Fruit fly (Drosophila melanogaster) whole organism, adult: ENCODE measurements around the gene IscU.

ENCODE experiments used
- CG11617 ChIP-seq: fragments of 200-800 bp; sonication (Bioruptor generic); optimal IDR thresholded peaks from 2 replicates; lab custom pipeline; 2017; ENCODE audit warnings: mild to moderate bottlenecking, missing biosample characterization, missing genetic modification reagents, missing genetic modification characterization
- CG12768 ChIP-seq: fragments of 200-800 bp; sonication (Bioruptor generic); optimal IDR thresholded peaks from 2 replicates; lab custom pipeline; 2017; ENCODE audit warnings: missing biosample characterization, missing genetic modification characterization, mild to moderate bottlenecking, moderate library complexity, missing genetic modification reagents
- CG14711 ChIP-seq: fragments of 200-800 bp; sonication (Bioruptor generic); optimal IDR thresholded peaks from 2 replicates; lab custom pipeline; 2018; ENCODE audit warnings: missing biosample characterization, mild to moderate bottlenecking, missing genetic modification characterization, moderate library complexity
- CG1620 ChIP-seq: fragments of 200-800 bp; sonication (Bioruptor generic); optimal IDR thresholded peaks from 2 replicates; lab custom pipeline; 2016; ENCODE audit warnings: missing biosample characterization, missing genetic modification characterization
- CG33017 ChIP-seq: fragments of 200-800 bp; sonication (Bioruptor generic); optimal IDR thresholded peaks from 2 replicates; lab custom pipeline; 2018; ENCODE audit warnings: missing biosample characterization, mild to moderate bottlenecking, missing genetic modification characterization, moderate library complexity
- CG5204 ChIP-seq: fragments of 200-800 bp; sonication (Bioruptor generic); optimal IDR thresholded peaks from 2 replicates; lab custom pipeline; 2016; ENCODE audit warnings: missing biosample characterization, missing genetic modification characterization
- CG7045 ChIP-seq: fragments of 200-800 bp; sonication (Bioruptor generic); optimal IDR thresholded peaks from 2 replicates; lab custom pipeline; 2017; ENCODE audit warnings: missing biosample characterization, mild to moderate bottlenecking, missing genetic modification characterization
- CG7101 ChIP-seq: fragments of 200-800 bp; sonication (Bioruptor generic); optimal IDR thresholded peaks from 2 replicates; lab custom pipeline; 2018; ENCODE audit warnings: missing biosample characterization, mild to moderate bottlenecking, missing genetic modification characterization, moderate library complexity
- Clk ChIP-seq: fragments of 200-800 bp; sonication (Bioruptor generic); optimal IDR thresholded peaks from 2 replicates; lab custom pipeline; 2017; ENCODE audit warnings: missing biosample characterization, missing genetic modification characterization
- Crg-1 ChIP-seq: fragments of 200-800 bp; sonication (Bioruptor generic); optimal IDR thresholded peaks from 2 replicates; lab custom pipeline; 2016; ENCODE audit warnings: missing biosample characterization, missing genetic modification characterization
- Hr96 ChIP-seq: fragments of 200-800 bp; sonication (Bioruptor generic); optimal IDR thresholded peaks from 2 replicates; lab custom pipeline; 2016; ENCODE audit warnings: missing biosample characterization, missing genetic modification characterization
- Mnt ChIP-seq: fragments of 200-800 bp; sonication (Bioruptor generic); optimal IDR thresholded peaks from 2 replicates; lab custom pipeline; 2016; ENCODE audit warnings: missing biosample characterization, mild to moderate bottlenecking, missing genetic modification characterization
- bab1 ChIP-seq: fragments of 200-800 bp; sonication (Bioruptor generic); optimal IDR thresholded peaks from 3 replicates; lab custom pipeline; 2019; ENCODE audit warnings: missing biosample characterization, mild to moderate bottlenecking, missing genetic modification characterization, moderate library complexity
- cic ChIP-seq: fragments of 200-800 bp; sonication (Bioruptor generic); optimal IDR thresholded peaks from 2 replicates; lab custom pipeline; 2017; ENCODE audit warnings: missing biosample characterization, mild to moderate bottlenecking, missing genetic modification characterization, moderate library complexity
- cnc ChIP-seq, 2 experiments: fragments of >200 bp; optimal IDR thresholded peaks; 2 replicates each; lab custom pipeline; 2017
- kay ChIP-seq: fragments of 200-800 bp; sonication (Bioruptor generic); peaks from one replicate; lab custom pipeline; 2016; ENCODE audit warnings: missing biosample characterization, missing genetic modification characterization, borderline replicate concordance
- ovo ChIP-seq: fragments of 200-800 bp; sonication (Bioruptor generic); optimal IDR thresholded peaks from 2 replicates; lab custom pipeline; 2016; ENCODE audit warnings: missing biosample characterization, missing genetic modification characterization
- pad ChIP-seq: fragments of 200-800 bp; sonication (Bioruptor generic); optimal IDR thresholded peaks from 3 replicates; lab custom pipeline; 2017; ENCODE audit warnings: missing biosample characterization, missing genetic modification characterization, mild to moderate bottlenecking, moderate library complexity, missing genetic modification reagents
- tj ChIP-seq: fragments of 200-800 bp; sonication (Bioruptor generic); optimal IDR thresholded peaks from 3 replicates; lab custom pipeline; 2017; ENCODE audit warnings: missing biosample characterization, mild to moderate bottlenecking, missing genetic modification characterization, moderate library complexity
- toe ChIP-seq: fragments of 200-800 bp; sonication (Bioruptor generic); optimal IDR thresholded peaks from 2 replicates; lab custom pipeline; 2016; ENCODE audit warnings: missing biosample characterization, missing genetic modification characterization

The IscU gene

DNA sequence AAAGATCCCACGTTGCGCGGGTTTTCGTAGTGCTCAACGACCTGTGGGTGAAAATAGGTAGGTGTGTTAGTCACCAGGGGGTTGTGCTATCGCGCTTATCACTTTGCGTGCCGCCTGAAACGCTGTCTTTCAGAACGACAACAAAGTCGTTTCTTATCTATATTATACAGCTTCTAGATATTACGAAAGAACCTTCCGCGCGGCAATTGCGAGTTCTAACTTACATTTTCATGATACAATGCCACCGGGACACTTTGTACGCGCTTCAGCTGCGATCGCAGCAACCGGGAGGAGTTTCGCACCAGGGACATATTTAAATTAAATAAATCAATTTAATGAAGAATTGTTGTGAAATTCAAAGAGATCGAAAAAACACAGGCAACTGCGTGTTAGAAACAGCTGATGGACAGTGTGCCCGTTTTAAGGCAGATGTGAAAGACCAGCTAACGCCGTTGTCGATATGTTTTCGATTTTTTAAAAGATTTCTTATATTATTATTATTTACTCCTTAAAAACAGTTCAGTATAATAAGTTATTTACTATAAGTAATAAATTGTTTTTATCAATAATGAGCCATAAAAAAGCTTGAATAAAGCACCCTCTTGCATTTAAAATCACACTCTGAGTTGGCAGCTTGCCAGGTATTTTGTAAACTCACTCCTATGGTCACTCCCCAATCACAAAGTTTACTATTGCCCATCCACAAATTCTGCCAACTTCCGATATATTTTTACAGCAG lies at the start of gene IscU, which contains the start of gene CG8379:
Gene IscU (minus strand): TSS at position 417 of the 739 bp plus-strand sequence.
Gene CG8379 (plus strand): TSS at position 651 of the 739 bp plus-strand sequence.
- TF ChIP-seq Hr96 (no peak), ovo (no peak), CG7101 (peak; percentile 41), bab1 (peak; percentile 55), kay (GFP tag; lab: Kevin White, UChicago) (peak; percentile 82), CG5204 (GFP tag; lab: Kevin White, UChicago) (no peak), Clk (GFP tag; lab: Kevin White, UChicago) (no peak), Mnt (GFP tag; lab: Kevin White, UChicago) (peak; percentile 50), CG14711 (peak; percentile 6), CG1620 (GFP tag; lab: Kevin White, UChicago) (no peak), cnc (optimal IDR thresholded peaks at IDR 0.05; lab: Kevin White, UChicago) (no peak), Crg-1 (GFP tag; lab: Kevin White, UChicago) (peak; percentile 15), CG33017 (tag; lab: Kevin White, UChicago) (no peak), CG7045 (GFP tag; lab: Kevin White, UChicago) (no peak), tj (GFP tag; lab: Kevin White, UChicago) (peak; percentile 29), cic (GFP tag; lab: Kevin White, UChicago) (no peak), CG11617 (peak; percentile 46), toe (GFP tag; lab: Kevin White, UChicago) (no peak), CG12768 (GFP tag; lab: Kevin White, UChicago) (no peak), pad (no peak)

DNA sequence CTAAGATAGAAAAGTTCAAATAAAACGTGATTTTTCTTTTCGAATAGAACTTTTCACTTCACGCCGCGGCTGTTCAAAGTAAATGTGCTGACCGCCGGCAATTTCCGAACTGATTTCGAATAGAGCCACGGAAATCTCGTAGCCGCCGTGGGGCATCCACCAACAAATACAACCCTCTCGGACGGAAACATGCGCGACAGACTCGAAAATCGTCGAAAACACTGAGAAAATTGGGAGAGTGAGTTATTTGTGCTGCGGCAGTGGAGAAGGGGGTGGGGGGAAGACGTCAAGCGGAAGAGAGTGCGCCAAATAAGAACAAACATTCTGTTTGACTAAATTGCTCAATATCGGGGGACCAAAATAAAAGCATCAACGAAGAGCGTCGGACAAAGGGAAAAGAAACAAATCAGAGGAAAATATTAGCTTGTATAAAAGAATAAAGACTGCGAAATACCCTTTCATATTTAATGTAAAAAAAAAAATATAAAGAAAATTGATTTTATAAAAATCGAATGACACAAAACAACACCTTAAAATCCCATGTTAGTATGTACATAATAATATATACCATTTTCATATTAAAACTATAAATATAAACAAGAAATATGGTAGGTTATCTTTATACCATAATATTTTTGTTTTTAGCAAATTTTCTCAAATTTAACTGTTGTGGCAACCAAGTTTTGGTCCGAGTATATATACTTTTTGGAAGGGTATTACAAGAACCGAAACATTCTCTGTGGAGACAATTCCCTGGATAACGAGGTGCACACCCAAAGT lies 43.5 kb upstream of the IscU start:
- TF ChIP-seq kay (GFP tag; lab: Kevin White, UChicago): no peak
- TF ChIP-seq CG1620 (GFP tag; lab: Kevin White, UChicago): no peak
- TF ChIP-seq ovo: no peak
- no peak for TF ChIP-seq Crg-1 (GFP tag; lab: Kevin White, UChicago)
- no peak for TF ChIP-seq CG7045 (GFP tag; lab: Kevin White, UChicago)
- no peak for TF ChIP-seq CG11617
- TF ChIP-seq pad: no peak
- no peak for TF ChIP-seq tj (GFP tag; lab: Kevin White, UChicago)
- no peak for TF ChIP-seq Clk (GFP tag; lab: Kevin White, UChicago)
- no peak for TF ChIP-seq CG7101
- no peak for TF ChIP-seq CG14711
- no peak for TF ChIP-seq Hr96

DNA sequence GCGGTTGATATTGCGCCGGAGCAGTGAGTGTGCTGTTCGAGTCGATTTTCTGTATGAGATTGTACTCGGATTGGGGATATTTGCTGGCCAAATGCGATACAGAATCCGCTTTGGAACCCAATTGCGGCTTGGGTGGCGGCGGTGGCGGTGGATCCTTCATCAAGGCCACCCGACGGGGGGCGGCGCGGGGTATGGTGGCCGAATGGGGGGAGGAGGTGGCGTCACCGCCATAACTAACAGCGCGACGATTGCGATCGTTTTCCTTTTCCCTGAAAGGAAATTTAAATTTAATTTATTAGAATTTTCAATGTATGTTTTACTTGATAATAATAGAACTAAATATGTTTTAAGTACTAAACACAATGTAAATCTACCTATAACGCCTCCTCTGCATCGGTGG lies 41.1 kb upstream of the IscU start:
- no peak for TF ChIP-seq pad
- no peak for TF ChIP-seq CG11617
- TF ChIP-seq tj (GFP tag; lab: Kevin White, UChicago): no peak
- TF ChIP-seq bab1: no peak
- no peak for TF ChIP-seq Hr96

DNA sequence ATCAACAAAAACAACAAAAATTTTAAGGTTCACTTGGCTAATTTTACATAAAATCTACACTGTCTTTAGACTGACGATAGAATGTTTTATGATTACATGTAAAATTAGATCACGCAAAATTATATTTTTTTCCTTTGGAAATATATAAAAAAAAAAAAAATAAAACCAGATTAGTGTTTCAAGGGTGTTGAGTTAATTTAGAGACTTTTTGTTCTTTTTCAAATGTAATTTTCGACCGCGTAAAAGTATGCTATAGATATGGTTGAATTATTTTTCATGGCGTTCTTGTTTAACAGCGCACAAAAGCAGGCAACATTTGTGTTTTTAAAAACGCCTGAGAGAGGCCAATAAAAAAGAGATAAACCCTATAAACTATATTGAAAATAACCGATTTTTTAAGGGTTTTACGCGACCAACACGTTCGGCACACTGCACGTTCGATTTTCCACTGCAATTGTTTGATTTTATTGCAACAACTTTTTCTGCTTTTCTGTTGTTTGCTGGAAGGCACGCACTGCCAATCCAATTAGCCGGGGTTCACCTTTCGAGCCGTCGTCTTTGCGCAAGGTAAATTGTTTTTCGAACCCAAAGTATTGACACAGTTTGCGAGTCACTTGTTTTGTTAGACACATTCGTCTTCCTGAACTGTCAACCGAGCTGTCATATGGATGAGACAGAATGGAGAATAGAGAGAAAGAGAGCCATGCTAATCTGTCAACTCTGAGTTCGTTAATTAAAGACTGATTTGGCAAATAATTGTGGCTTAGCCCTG lies 39.3 kb upstream of the IscU start:
- no peak for TF ChIP-seq CG12768 (GFP tag; lab: Kevin White, UChicago)
- TF ChIP-seq tj (GFP tag; lab: Kevin White, UChicago): no peak
- no peak for TF ChIP-seq CG7101
- peak; percentile 46 for TF ChIP-seq bab1

DNA sequence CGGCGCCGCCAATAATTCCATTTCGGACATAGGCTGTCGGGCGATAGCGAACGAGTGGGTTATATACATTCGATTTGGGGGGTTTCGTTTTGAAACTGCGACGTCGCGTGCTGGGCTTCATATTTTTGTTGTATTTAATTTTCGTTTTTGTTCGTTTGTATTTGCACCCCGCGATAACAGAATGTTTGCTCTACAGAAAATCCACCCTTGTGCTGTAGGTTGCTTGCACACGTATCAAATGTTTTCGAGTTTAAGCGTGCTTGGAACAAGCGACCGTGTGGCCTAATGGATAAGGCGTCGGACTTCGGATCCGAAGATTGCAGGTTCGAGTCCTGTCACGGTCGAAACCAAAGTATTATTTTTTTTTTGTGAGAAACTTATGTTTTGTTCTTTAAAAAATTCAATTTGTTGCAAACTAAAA lies 38.7 kb upstream of the IscU start:
- peak; percentile 43 for TF ChIP-seq CG12768 (GFP tag; lab: Kevin White, UChicago)
- TF ChIP-seq Mnt (GFP tag; lab: Kevin White, UChicago): no peak
- peak; percentile 16 for TF ChIP-seq cic (GFP tag; lab: Kevin White, UChicago)
- no peak for TF ChIP-seq pad
- no peak for TF ChIP-seq CG5204 (GFP tag; lab: Kevin White, UChicago)
- TF ChIP-seq tj (GFP tag; lab: Kevin White, UChicago): no peak
- no peak for TF ChIP-seq CG33017 (tag; lab: Kevin White, UChicago)
- no peak for TF ChIP-seq Crg-1 (GFP tag; lab: Kevin White, UChicago)
- peak; percentile 94 for TF ChIP-seq kay (GFP tag; lab: Kevin White, UChicago)
- TF ChIP-seq toe (GFP tag; lab: Kevin White, UChicago): peak; percentile 13

dm6 chr3R:8862208-8862607 lies 38.2 kb upstream of the IscU start:
- TF ChIP-seq cic (GFP tag; lab: Kevin White, UChicago) (no peak), CG7045 (GFP tag; lab: Kevin White, UChicago) (no peak), bab1 (no peak), Clk (GFP tag; lab: Kevin White, UChicago) (no peak), CG1620 (GFP tag; lab: Kevin White, UChicago) (no peak), pad (no peak), ovo (no peak), CG5204 (GFP tag; lab: Kevin White, UChicago) (no peak), CG33017 (tag; lab: Kevin White, UChicago) (no peak), tj (GFP tag; lab: Kevin White, UChicago) (no peak), kay (GFP tag; lab: Kevin White, UChicago) (no peak)
